Fruit fly (Drosophila melanogaster) whole organism, embryonic: Measurements from ENCODE around the gene CG31717.
A peak's percentile ranks its signal among the peaks of the same experiment; 100 is the strongest.

Experiments used
- Atf-2 ChIP-seq: fragments of 200-800 bp; sonication (Bioruptor generic); optimal IDR thresholded peaks from 2 replicates; lab custom pipeline; 2016; ENCODE audit warnings: missing biosample characterization, missing genetic modification characterization
- B-H2 ChIP-seq: fragments of 200-800 bp; sonication (Bioruptor generic); optimal IDR thresholded peaks from 2 replicates; lab custom pipeline; 2018; ENCODE audit warnings: missing biosample characterization, mild to moderate bottlenecking, missing genetic modification characterization
- BEAF-32 ChIP-seq: fragments of 200-800 bp; sonication (Bioruptor generic); optimal IDR thresholded peaks from 3 replicates; lab custom pipeline; 2017; ENCODE audit warnings: missing biosample characterization, missing genetic modification characterization, mild to moderate bottlenecking, moderate library complexity, missing genetic modification reagents
- CG10979 ChIP-seq: fragments of 200-800 bp; sonication (Bioruptor generic); optimal IDR thresholded peaks from 2 replicates; lab custom pipeline; 2018; ENCODE audit warnings: missing biosample characterization, mild to moderate bottlenecking, missing genetic modification characterization, moderate library complexity
- CG12071 ChIP-seq: fragments of 200-800 bp; sonication (Bioruptor generic); optimal IDR thresholded peaks from 3 replicates; lab custom pipeline; 2018; ENCODE audit warnings: missing biosample characterization, mild to moderate bottlenecking, missing genetic modification characterization
- CG12219 ChIP-seq: fragments of 200-800 bp; sonication (Bioruptor generic); optimal IDR thresholded peaks from 3 replicates; lab custom pipeline; 2018; ENCODE audit warnings: missing biosample characterization, mild to moderate bottlenecking, missing genetic modification characterization
- CG12236 ChIP-seq: fragments of 200-800 bp; sonication (Bioruptor generic); optimal IDR thresholded peaks from 2 replicates; lab custom pipeline; 2016; ENCODE audit warnings: missing biosample characterization, missing genetic modification characterization
- CG14050 ChIP-seq: fragments of 200-800 bp; sonication (Bioruptor generic); IDR thresholded peaks from 3 replicates; pipeline ENCODE4 v1.3.6; 2022; ENCODE audit warnings: missing biosample characterization, missing genetic modification characterization
- CG17385 ChIP-seq: fragments of 200-800 bp; sonication (Bioruptor generic); optimal IDR thresholded peaks from 3 replicates; lab custom pipeline; 2018; ENCODE audit warnings: missing biosample characterization, mild to moderate bottlenecking, missing genetic modification characterization
- CG17612 ChIP-seq: fragments of 200-800 bp; sonication (Bioruptor generic); IDR thresholded peaks from 2 replicates; pipeline ENCODE4 v1.3.6; 2022; ENCODE audit warnings: missing biosample characterization, missing genetic modification characterization
- CG17912 ChIP-seq: fragments of 200-800 bp; sonication (Bioruptor generic); optimal IDR thresholded peaks from 2 replicates; lab custom pipeline; 2018; ENCODE audit warnings: missing biosample characterization, mild to moderate bottlenecking, missing genetic modification characterization
- CG30431 ChIP-seq: fragments of 200-800 bp; sonication (Bioruptor generic); optimal IDR thresholded peaks from 2 replicates; lab custom pipeline; 2017; ENCODE audit warnings: missing biosample characterization, missing genetic modification characterization
- CG32772 ChIP-seq: fragments of 200-800 bp; sonication (Bioruptor generic); IDR thresholded peaks from 2 replicates; pipeline ENCODE4 v1.3.6; 2022; ENCODE audit warnings: missing biosample characterization, missing genetic modification characterization
- CG4282 ChIP-seq: fragments of 200-800 bp; sonication (Bioruptor generic); optimal IDR thresholded peaks from 2 replicates; lab custom pipeline; 2016; ENCODE audit warnings: missing biosample characterization, missing genetic modification characterization
- CG4328 ChIP-seq: fragments of 200-800 bp; sonication (Bioruptor generic); optimal IDR thresholded peaks from 3 replicates; lab custom pipeline; 2017; ENCODE audit warnings: missing biosample characterization, missing genetic modification reagents, missing genetic modification characterization
- CG5953 ChIP-seq: fragments of 200-800 bp; sonication (Bioruptor generic); IDR thresholded peaks from 2 replicates; pipeline ENCODE4 v1.3.6; 2022; ENCODE audit warnings: missing biosample characterization, missing genetic modification characterization
- CG6683 ChIP-seq: fragments of 200-800 bp; sonication (Bioruptor generic); optimal IDR thresholded peaks from 2 replicates; lab custom pipeline; 2017; ENCODE audit warnings: missing biosample characterization, mild to moderate bottlenecking, missing genetic modification characterization, missing genetic modification reagents
- CG7271 ChIP-seq: fragments of 200-800 bp; sonication (Bioruptor generic); optimal IDR thresholded peaks from 2 replicates; lab custom pipeline; 2018; ENCODE audit warnings: missing biosample characterization, mild to moderate bottlenecking, missing genetic modification characterization, moderate library complexity
- CG7987 ChIP-seq: fragments of 200-800 bp; sonication (Bioruptor generic); optimal IDR thresholded peaks from 2 replicates; lab custom pipeline; 2018; ENCODE audit warnings: missing biosample characterization, mild to moderate bottlenecking, missing genetic modification characterization, moderate library complexity
- CG8290 ChIP-seq, 3 experiments: fragments of 200-800 bp; sonication (Bioruptor generic); optimal IDR thresholded peaks; 2 replicates each; lab custom pipeline; 2016 to 2019; ENCODE audit warnings: missing biosample characterization in 3 of 3, missing genetic modification characterization in 3 of 3, mild to moderate bottlenecking in 2 of 3, moderate library complexity in 1 of 3
- CG8388 ChIP-seq: fragments of 200-800 bp; sonication (Bioruptor generic); optimal IDR thresholded peaks from 2 replicates; lab custom pipeline; 2019; ENCODE audit warnings: missing biosample characterization, mild to moderate bottlenecking, missing genetic modification characterization, moderate library complexity
- Dip2 ChIP-seq: fragments of 200-800 bp; sonication (Bioruptor generic); IDR thresholded peaks from 2 replicates; pipeline ENCODE4 v1.3.6; 2022; ENCODE audit warnings: missing biosample characterization, missing genetic modification characterization
- H2.0 ChIP-seq: fragments of 200-800 bp; sonication (Bioruptor generic); IDR thresholded peaks from 2 replicates; pipeline ENCODE4 v1.3.6; 2022; ENCODE audit warnings: missing biosample characterization, missing genetic modification characterization
- HLH54F ChIP-seq: fragments of 200-800 bp; sonication (Bioruptor generic); optimal IDR thresholded peaks from 3 replicates; lab custom pipeline; 2016; ENCODE audit warnings: missing biosample characterization, missing genetic modification characterization
- HmgZ ChIP-seq: fragments of 200-800 bp; sonication (Bioruptor generic); optimal IDR thresholded peaks from 2 replicates; lab custom pipeline; 2018; ENCODE audit warnings: missing biosample characterization, mild to moderate bottlenecking, missing genetic modification characterization
- Lim3 ChIP-seq: fragments of 200-800 bp; sonication (Bioruptor generic); IDR thresholded peaks from 2 replicates; pipeline ENCODE4 v1.3.6; 2022; ENCODE audit warnings: missing biosample characterization, missing genetic modification characterization
- Meics ChIP-seq: fragments of 200-800 bp; sonication (Bioruptor generic); optimal IDR thresholded peaks from 2 replicates; lab custom pipeline; 2017; ENCODE audit warnings: missing biosample characterization, mild to moderate bottlenecking, missing genetic modification characterization
- Opbp ChIP-seq: fragments of 200-800 bp; sonication (Bioruptor generic); IDR thresholded peaks from 3 replicates; pipeline ENCODE4 v1.3.6; 2022; ENCODE audit warnings: missing biosample characterization, missing genetic modification characterization; ENCODE audit not compliant: partially characterized antibody
- Trl ChIP-seq, 3 experiments: fragments of >200 bp in 2 of 3; fragments of 200-800 bp in 1 of 3; sonication (Bioruptor generic) in 1 of 3; optimal IDR thresholded peaks; 2 replicates in 1 of 3; 3 replicates in 2 of 3; lab custom pipeline; 2016 to 2017; ENCODE audit warnings: missing biosample characterization in 1 of 3, missing genetic modification characterization in 1 of 3
- Xbp1 ChIP-seq: fragments of 200-800 bp; sonication (Bioruptor generic); optimal IDR thresholded peaks from 3 replicates; lab custom pipeline; 2016; ENCODE audit warnings: missing biosample characterization, mild to moderate bottlenecking, missing genetic modification characterization
- ab ChIP-seq: fragments of 200-800 bp; sonication (Bioruptor generic); optimal IDR thresholded peaks from 2 replicates; lab custom pipeline; 2016; ENCODE audit warnings: missing biosample characterization, missing genetic modification characterization
- bbx ChIP-seq: fragments of 200-800 bp; sonication (Bioruptor generic); IDR thresholded peaks from 2 replicates; pipeline ENCODE4 v1.3.6; 2022; ENCODE audit warnings: missing biosample characterization, missing genetic modification characterization; ENCODE audit not compliant: partially characterized antibody
- bcd ChIP-seq: fragments of 200-800 bp; sonication (Bioruptor generic); optimal IDR thresholded peaks from 2 replicates; lab custom pipeline; 2017; ENCODE audit warnings: missing biosample characterization, mild to moderate bottlenecking, missing genetic modification characterization
- bsh ChIP-seq, 2 experiments: fragments of 200-800 bp; sonication (Bioruptor generic); optimal IDR thresholded peaks; 2 replicates each; lab custom pipeline; 2017 to 2018; ENCODE audit warnings: mild to moderate bottlenecking in 2 of 2, missing biosample characterization in 2 of 2, missing genetic modification characterization in 2 of 2, moderate library complexity in 1 of 2
- fd3F ChIP-seq: fragments of 200-800 bp; sonication (Bioruptor generic); optimal IDR thresholded peaks from 2 replicates; lab custom pipeline; 2018; ENCODE audit warnings: missing biosample characterization, mild to moderate bottlenecking, missing genetic modification characterization, moderate library complexity
- her ChIP-seq: fragments of 200-800 bp; sonication (Bioruptor generic); optimal IDR thresholded peaks from 2 replicates; lab custom pipeline; 2016; ENCODE audit warnings: missing biosample characterization, missing genetic modification characterization
- hkb ChIP-seq, 2 experiments: fragments of 200-800 bp in 1 of 2; fragments of >200 bp in 1 of 2; sonication (Bioruptor generic) in 1 of 2; IDR thresholded peaks in 1 of 2; optimal IDR thresholded peaks in 1 of 2; 2 replicates each; pipeline versions ENCODE4 v1.3.6 to Lab custom; 2017 to 2022; ENCODE audit warnings: missing biosample characterization in 1 of 2, missing genetic modification characterization in 1 of 2
- ind ChIP-seq: fragments of 200-800 bp; sonication (Bioruptor generic); optimal IDR thresholded peaks from 3 replicates; lab custom pipeline; 2016; ENCODE audit warnings: missing biosample characterization, missing genetic modification characterization
- inv ChIP-seq: fragments of 200-800 bp; sonication (Bioruptor generic); IDR thresholded peaks from 2 replicates; pipeline ENCODE4 v1.3.6; 2022; ENCODE audit warnings: missing biosample characterization, missing genetic modification characterization; ENCODE audit not compliant: partially characterized antibody
- jigr1 ChIP-seq: fragments of 200-800 bp; sonication (Bioruptor generic); IDR thresholded peaks from 3 replicates; pipeline ENCODE4 v1.3.6; 2022; ENCODE audit warnings: missing biosample characterization, missing genetic modification characterization
- jumu ChIP-seq: fragments of 200-800 bp; sonication (Bioruptor generic); optimal IDR thresholded peaks from 3 replicates; lab custom pipeline; 2016; ENCODE audit warnings: missing biosample characterization, missing genetic modification characterization
- nerfin-2 ChIP-seq: fragments of 200-800 bp; sonication (Bioruptor generic); IDR thresholded peaks from 2 replicates; pipeline ENCODE4 v1.3.6; 2022; ENCODE audit warnings: missing biosample characterization, missing genetic modification characterization; ENCODE audit not compliant: partially characterized antibody
- pzg ChIP-seq: fragments of 200-800 bp; sonication (Bioruptor generic); optimal IDR thresholded peaks from 3 replicates; lab custom pipeline; 2018; ENCODE audit warnings: missing biosample characterization, mild to moderate bottlenecking, missing genetic modification characterization, moderate library complexity
- rib ChIP-seq: fragments of 200-800 bp; sonication (Bioruptor generic); IDR thresholded peaks from 2 replicates; pipeline ENCODE4 v1.3.6; 2022; ENCODE audit warnings: missing biosample characterization, missing genetic modification characterization
- ro ChIP-seq: fragments of 200-800 bp; sonication (Bioruptor generic); IDR thresholded peaks from 2 replicates; pipeline ENCODE4 v1.3.6; 2022; ENCODE audit warnings: missing biosample characterization, missing genetic modification characterization
- scrt ChIP-seq: fragments of 200-800 bp; sonication (Bioruptor generic); optimal IDR thresholded peaks from 2 replicates; lab custom pipeline; 2018; ENCODE audit warnings: missing biosample characterization, mild to moderate bottlenecking, missing genetic modification characterization, moderate library complexity
- stc ChIP-seq: fragments of 200-800 bp; sonication (Bioruptor generic); IDR thresholded peaks from 2 replicates; pipeline ENCODE4 v1.3.6; 2022; ENCODE audit warnings: missing biosample characterization, missing genetic modification characterization
- stwl ChIP-seq: fragments of 200-800 bp; sonication (Bioruptor generic); optimal IDR thresholded peaks from 3 replicates; lab custom pipeline; 2018; ENCODE audit warnings: missing biosample characterization, mild to moderate bottlenecking, missing genetic modification characterization, moderate library complexity
- tap ChIP-seq: fragments of 200-800 bp; optimal IDR thresholded peaks from 3 replicates; lab custom pipeline; 2019; ENCODE audit warnings: missing biosample characterization, mild to moderate bottlenecking, missing genetic modification characterization, moderate library complexity
- toy ChIP-seq: fragments of 200-800 bp; sonication (Bioruptor generic); IDR thresholded peaks from 2 replicates; pipeline ENCODE4 v1.3.6; 2022; ENCODE audit warnings: missing biosample characterization, missing genetic modification characterization

CG31717 gene

dm6 chr2L:10231092-10231494 lies 19.4 kb upstream of the CG31717 start (continued):
- no peak for TF ChIP-seq CG8290 (GFP tag; optimal IDR thresholded peaks at IDR 0.05; lab: Kevin White, UChicago)
- peak in 1 of 2 experiments; percentile 57 for TF ChIP-seq CG8290 (tag; optimal IDR thresholded peaks at IDR 0.05; lab: Kevin White, UChicago)
- peak; percentile 36 for TF ChIP-seq ind (GFP tag; lab: Kevin White, UChicago)
- TF ChIP-seq pzg (GFP tag; lab: Kevin White, UChicago): no peak
- peak; percentile 44 for TF ChIP-seq Meics (GFP tag; lab: Kevin White, UChicago)
- no peak for TF ChIP-seq hkb (optimal IDR thresholded peaks at IDR 0.05; lab: Kevin White, UChicago)
- no peak for TF ChIP-seq hkb (GFP tag; IDR thresholded peaks at IDR 0.05; lab: Robert Waterston, UW)
- TF ChIP-seq CG4282 (GFP tag; lab: Kevin White, UChicago): no peak
- TF ChIP-seq CG32772 (GFP tag; lab: Robert Waterston, UW): no peak
- no peak for TF ChIP-seq bbx
- no peak for TF ChIP-seq BEAF-32
- peak; percentile 19 for TF ChIP-seq CG17385 (GFP tag; lab: Kevin White, UChicago)
- TF ChIP-seq CG14050 (GFP tag; lab: Robert Waterston, UW): no peak
- no peak for TF ChIP-seq fd3F
- no peak for TF ChIP-seq CG12071 (GFP tag; lab: Kevin White, UChicago)
- no peak for TF ChIP-seq jigr1 (GFP tag; lab: Robert Waterston, UW)
- TF ChIP-seq stc: no peak
- TF ChIP-seq jumu (GFP tag; lab: Kevin White, UChicago): no peak
- TF ChIP-seq Trl (optimal IDR thresholded peaks at IDR 0.05; lab: Kevin White, UChicago): peak in 1 of 2 experiments; percentile 7
- peak; percentile 35 for TF ChIP-seq Trl (GFP tag; optimal IDR thresholded peaks at IDR 0.05; lab: Kevin White, UChicago)
- TF ChIP-seq inv: no peak
- no peak for TF ChIP-seq ab (GFP tag; lab: Kevin White, UChicago)
- no peak for TF ChIP-seq H2.0 (GFP tag; lab: Robert Waterston, UW)
- no peak for TF ChIP-seq CG12219 (GFP tag; lab: Kevin White, UChicago)
- TF ChIP-seq ro (GFP tag; lab: Robert Waterston, UW): no peak
- TF ChIP-seq HmgZ (tag; lab: Kevin White, UChicago): no peak
- TF ChIP-seq Lim3: no peak
- no peak for TF ChIP-seq tap (tag; lab: Kevin White, UChicago)
- no peak for TF ChIP-seq CG7271 (tag; lab: Kevin White, UChicago)
- TF ChIP-seq CG30431 (GFP tag; lab: Kevin White, UChicago): no peak
- no peak for TF ChIP-seq CG7987 (GFP tag; lab: Kevin White, UChicago)
- TF ChIP-seq scrt (GFP tag; lab: Kevin White, UChicago): no peak
- TF ChIP-seq her (GFP tag; lab: Kevin White, UChicago): peak; percentile 14
- TF ChIP-seq bcd: no peak
- TF ChIP-seq Xbp1 (GFP tag; lab: Kevin White, UChicago): no peak
- TF ChIP-seq Opbp: no peak
- no peak for TF ChIP-seq CG8388 (GFP tag; lab: Kevin White, UChicago)
- no peak for TF ChIP-seq CG17612 (GFP tag; lab: Robert Waterston, UW)
- TF ChIP-seq B-H2 (GFP tag; lab: Kevin White, UChicago): no peak
- TF ChIP-seq CG4328: peak; percentile 26
- no peak for TF ChIP-seq Atf-2
- no peak for TF ChIP-seq nerfin-2
- TF ChIP-seq CG5953: no peak
- TF ChIP-seq stwl (tag; lab: Kevin White, UChicago): no peak
- no peak for TF ChIP-seq CG10979 (tag; lab: Kevin White, UChicago)
- no peak for TF ChIP-seq CG6683 (GFP tag; lab: Kevin White, UChicago)
- no peak for TF ChIP-seq CG17912 (GFP tag; lab: Kevin White, UChicago)
- TF ChIP-seq rib: 0 out of 2 replicates have a peak, but pooled peaks have one; percentile 58
- TF ChIP-seq toy (GFP tag; lab: Robert Waterston, UW): no peak
- no peak for TF ChIP-seq CG12236
- no peak for TF ChIP-seq Dip2 (GFP tag; lab: Robert Waterston, UW)
- no peak for TF ChIP-seq HLH54F (GFP tag; lab: Kevin White, UChicago)
- peak in 1 of 2 experiments; percentile 23 for TF ChIP-seq bsh (GFP tag; optimal IDR thresholded peaks at IDR 0.05; lab: Kevin White, UChicago)
